Worm (Caenorhabditis elegans) whole organism, young adult: ENCODE measurements around the gene F31E3.12.

ENCODE experiments used
- B0336.3 ChIP-seq: fragments of 200-800 bp; sonication (Bioruptor generic); IDR thresholded peaks from 2 replicates; pipeline ENCODE4 v1.3.6; 2022; ENCODE audit warnings: missing genetic modification characterization, missing compliant biosample characterization
- D2030.7 ChIP-seq: fragments of 200-800 bp; sonication (Bioruptor generic); IDR thresholded peaks from 2 replicates; pipeline ENCODE4 v1.3.6; 2022; ENCODE audit warnings: missing genetic modification reagents, missing genetic modification characterization, missing compliant biosample characterization
- F23B12.7 ChIP-seq: sonication (generic microtip); optimal IDR thresholded peaks from 2 replicates; lab custom pipeline; 2017; ENCODE audit warnings: missing genetic modification characterization, mild to moderate bottlenecking, missing compliant biosample characterization, antibody characterized with exemption, moderate library complexity; ENCODE audit not compliant: insufficient read depth
- F33H1.4 ChIP-seq: fragments of 200-800 bp; sonication (Bioruptor generic); IDR thresholded peaks from 2 replicates; pipeline ENCODE4 v1.3.6; 2022; ENCODE audit warnings: missing genetic modification reagents, missing genetic modification characterization, missing compliant biosample characterization
- F39B2.1 ChIP-seq: fragments of 200-800 bp; sonication (Bioruptor generic); IDR thresholded peaks from 2 replicates; pipeline ENCODE4 v1.3.6; 2022; ENCODE audit warnings: missing genetic modification reagents, missing genetic modification characterization, missing compliant biosample characterization
- T26A5.8 ChIP-seq: sonication (generic microtip); optimal IDR thresholded peaks from 2 replicates; lab custom pipeline; 2016; ENCODE audit warnings: missing genetic modification characterization, missing compliant biosample characterization
- Y53F4B.3 ChIP-seq: fragments of 200-800 bp; sonication (Bioruptor generic); IDR thresholded peaks from 2 replicates; pipeline ENCODE4 v1.3.6; 2022; ENCODE audit warnings: missing genetic modification reagents, missing genetic modification characterization, missing compliant biosample characterization
- Y79H2A.3 ChIP-seq: fragments of 200-800 bp; sonication (Bioruptor generic); conservative IDR thresholded peaks from 2 replicates; pipeline ENCODE4 v1.3.6; 2022; ENCODE audit warnings: missing genetic modification reagents, missing genetic modification characterization, missing compliant biosample characterization
- Y95B8A.8 ChIP-seq: fragments of 200-800 bp; sonication (Bioruptor generic); IDR thresholded peaks from 2 replicates; pipeline ENCODE4 v1.3.6; 2022; ENCODE audit warnings: missing genetic modification reagents, missing genetic modification characterization, missing compliant biosample characterization
- ama-1 ChIP-seq, 3 experiments: fragments of 150-350 bp in 1 of 3; sonication (generic microtip) in 2 of 3; optimal IDR thresholded peaks; 2 replicates each; lab custom pipeline; 2014 to 2018; ENCODE audit warnings: missing biosample characterization in 2 of 3, missing genetic modification characterization in 2 of 3, missing genetic modification reagents in 2 of 3
- aptf-2 ChIP-seq: fragments of 200-800 bp; sonication (Bioruptor generic); conservative IDR thresholded peaks from 2 replicates; pipeline ENCODE4 v1.3.6; 2022; ENCODE audit warnings: missing genetic modification reagents, missing genetic modification characterization, missing compliant biosample characterization
- aptf-3 ChIP-seq: fragments of 200-800 bp; sonication (Bioruptor generic); IDR thresholded peaks from 2 replicates; pipeline ENCODE4 v1.3.6; 2022; ENCODE audit warnings: missing genetic modification characterization, missing compliant biosample characterization
- attf-6 ChIP-seq: fragments of 200-800 bp; sonication (Bioruptor generic); IDR thresholded peaks from 2 replicates; pipeline ENCODE4 v1.3.6; 2022; ENCODE audit warnings: missing genetic modification reagents, missing genetic modification characterization, missing compliant biosample characterization
- bed-1 ChIP-seq: fragments of 200-800 bp; sonication (Bioruptor generic); IDR thresholded peaks from 2 replicates; pipeline ENCODE4 v1.3.6; 2022; ENCODE audit warnings: missing genetic modification reagents, missing genetic modification characterization, missing compliant biosample characterization
- ccch-3 ChIP-seq: fragments of 200-800 bp; sonication (Bioruptor generic); optimal IDR thresholded peaks from 2 replicates; lab custom pipeline; 2018; ENCODE audit warnings: mild to moderate bottlenecking, missing genetic modification characterization, missing compliant biosample characterization
- ceh-100 ChIP-seq: fragments of 200-800 bp; sonication (Bioruptor generic); IDR thresholded peaks from 2 replicates; pipeline ENCODE4 v1.3.6; 2022; ENCODE audit warnings: missing genetic modification reagents, missing genetic modification characterization, missing compliant biosample characterization
- ceh-40 ChIP-seq: fragments of 200-800 bp; sonication (Bioruptor generic); IDR thresholded peaks from 2 replicates; pipeline ENCODE4 v1.3.6; 2022; ENCODE audit warnings: missing genetic modification characterization, missing compliant biosample characterization
- ceh-58 ChIP-seq: fragments of 200-800 bp; sonication (Bioruptor generic); IDR thresholded peaks from 2 replicates; pipeline ENCODE4 v1.3.6; 2022; ENCODE audit warnings: missing genetic modification characterization, missing compliant biosample characterization
- die-1 ChIP-seq: sonication (generic microtip); optimal IDR thresholded peaks from 2 replicates; lab custom pipeline; 2016; ENCODE audit warnings: missing genotype, mild to moderate bottlenecking, missing genetic modification characterization, missing compliant biosample characterization
- dox-1 ChIP-seq: fragments of 200-800 bp; sonication (Bioruptor generic); IDR thresholded peaks from 2 replicates; pipeline ENCODE4 v1.3.6; 2022; ENCODE audit warnings: missing genetic modification reagents, missing genetic modification characterization, missing compliant biosample characterization
- dpff-1 ChIP-seq: sonication (generic microtip); optimal IDR thresholded peaks from 2 replicates; lab custom pipeline; 2017; ENCODE audit warnings: mild to moderate bottlenecking, missing genetic modification characterization, missing compliant biosample characterization
- efl-1 ChIP-seq: fragments of 150-350 bp; optimal IDR thresholded peaks from 2 replicates; lab custom pipeline; 2014; ENCODE audit warnings: missing biosample characterization, missing genetic modification reagents, missing genetic modification characterization
- ets-4 ChIP-seq: fragments of 200-800 bp; sonication (Bioruptor generic); optimal IDR thresholded peaks from 2 replicates; lab custom pipeline; 2018; ENCODE audit warnings: mild to moderate bottlenecking, missing genetic modification characterization, missing compliant biosample characterization
- hmg-20 ChIP-seq: fragments of 200-800 bp; sonication (Bioruptor generic); IDR thresholded peaks from 2 replicates; pipeline ENCODE4 v1.3.6; 2022; ENCODE audit warnings: missing genetic modification reagents, missing genetic modification characterization, missing compliant biosample characterization
- let-526 ChIP-seq: fragments of 200-800 bp; sonication (Bioruptor generic); IDR thresholded peaks from 2 replicates; pipeline ENCODE4 v1.3.6; 2022; ENCODE audit warnings: missing genetic modification reagents, missing genetic modification characterization, missing compliant biosample characterization
- lin-35 ChIP-seq, 3 experiments: fragments of 150-350 bp in 2 of 3; sonication (generic microtip) in 1 of 3; optimal IDR thresholded peaks; 2 replicates each; lab custom pipeline; 2014 to 2018; ENCODE audit warnings: missing biosample characterization in 3 of 3, missing genetic modification characterization in 3 of 3, missing genetic modification reagents in 3 of 3
- lin-40 ChIP-seq: sonication (generic microtip); optimal IDR thresholded peaks from 2 replicates; lab custom pipeline; 2016; ENCODE audit warnings: missing genetic modification characterization, mild to moderate bottlenecking, missing compliant biosample characterization, missing genotype, missing genetic modification reagents
- lsy-27 ChIP-seq: sonication (generic microtip); optimal IDR thresholded peaks from 2 replicates; lab custom pipeline; 2017; ENCODE audit warnings: missing genetic modification characterization, mild to moderate bottlenecking, missing compliant biosample characterization, antibody characterized with exemption, missing genotype, borderline replicate concordance; ENCODE audit not compliant: insufficient read depth
- madf-10 ChIP-seq: sonication (generic microtip); optimal IDR thresholded peaks from 2 replicates; lab custom pipeline; 2016; ENCODE audit warnings: mild to moderate bottlenecking, missing genetic modification characterization, missing compliant biosample characterization
- madf-6 ChIP-seq: fragments of 200-800 bp; sonication (Bioruptor generic); IDR thresholded peaks from 2 replicates; pipeline ENCODE4 v1.3.6; 2022; ENCODE audit warnings: missing genetic modification reagents, missing genetic modification characterization, missing compliant biosample characterization
- nfya-2 ChIP-seq: fragments of 200-800 bp; sonication (Bioruptor generic); IDR thresholded peaks from 2 replicates; pipeline ENCODE4 v1.3.6; 2022; ENCODE audit warnings: missing genetic modification reagents, missing genetic modification characterization, missing compliant biosample characterization
- nfyb-1 ChIP-seq: fragments of 200-800 bp; sonication (Bioruptor generic); IDR thresholded peaks from 2 replicates; pipeline ENCODE4 v1.3.6; 2022; ENCODE audit warnings: missing genetic modification reagents, missing genetic modification characterization, missing compliant biosample characterization
- nhr-90 ChIP-seq: sonication (generic microtip); optimal IDR thresholded peaks from 2 replicates; lab custom pipeline; 2016; ENCODE audit warnings: missing genotype, mild to moderate bottlenecking, missing genetic modification characterization, missing compliant biosample characterization
- pbrm-1 ChIP-seq: fragments of 200-800 bp; sonication (Bioruptor generic); IDR thresholded peaks from 2 replicates; pipeline ENCODE4 v1.3.6; 2022; ENCODE audit warnings: missing genetic modification reagents, missing genetic modification characterization, missing compliant biosample characterization
- rcor-1 ChIP-seq: fragments of 200-800 bp; sonication (Bioruptor generic); IDR thresholded peaks from 2 replicates; pipeline ENCODE4 v1.3.6; 2022; ENCODE audit warnings: missing genetic modification reagents, missing genetic modification characterization, missing compliant biosample characterization
- rec-8 ChIP-seq, 2 experiments: sonication (generic microtip); optimal IDR thresholded peaks; 2 replicates each; lab custom pipeline; 2016; ENCODE audit warnings: mild to moderate bottlenecking in 2 of 2, missing genetic modification characterization in 2 of 2, missing genetic modification reagents in 2 of 2, missing genotype in 2 of 2, missing biosample characterization in 1 of 2, missing compliant biosample characterization in 1 of 2, moderate library complexity in 1 of 2
- sea-2 ChIP-seq: fragments of 200-800 bp; sonication (Bioruptor generic); IDR thresholded peaks from 2 replicates; pipeline ENCODE4 v1.3.6; 2022; ENCODE audit warnings: missing genetic modification characterization, missing compliant biosample characterization
- snpc-3.4 ChIP-seq: sonication (generic microtip); optimal IDR thresholded peaks from 2 replicates; lab custom pipeline; 2017; ENCODE audit warnings: missing genetic modification characterization, mild to moderate bottlenecking, missing compliant biosample characterization, antibody characterized with exemption, moderate library complexity, missing genotype, missing genetic modification reagents
- somi-1 ChIP-seq: fragments of 200-800 bp; sonication (Bioruptor generic); optimal IDR thresholded peaks from 2 replicates; lab custom pipeline; 2018; ENCODE audit warnings: mild to moderate bottlenecking, missing genetic modification characterization, missing compliant biosample characterization
- sptf-2 ChIP-seq: fragments of 200-800 bp; sonication (Bioruptor generic); optimal IDR thresholded peaks from 2 replicates; lab custom pipeline; 2018; ENCODE audit warnings: mild to moderate bottlenecking, missing genetic modification characterization, missing compliant biosample characterization
- zfh-2 ChIP-seq: fragments of 200-800 bp; sonication (Bioruptor generic); conservative IDR thresholded peaks from 2 replicates; pipeline ENCODE4 v1.3.6; 2022; ENCODE audit warnings: missing genetic modification reagents, missing genetic modification characterization, missing compliant biosample characterization
- ztf-22 ChIP-seq: fragments of 200-800 bp; sonication (Bioruptor generic); optimal IDR thresholded peaks from 2 replicates; lab custom pipeline; 2018; ENCODE audit warnings: mild to moderate bottlenecking, missing genetic modification characterization, moderate library complexity, missing compliant biosample characterization
- ztf-28 ChIP-seq: fragments of 200-800 bp; sonication (Bioruptor generic); IDR thresholded peaks from 2 replicates; pipeline ENCODE4 v1.3.6; 2022; ENCODE audit warnings: missing genetic modification reagents, missing genetic modification characterization, missing compliant biosample characterization

F31E3.12 gene

ce11 chrIII:6969781-6970342, 672 bp downstream of the F31E3.12 start (continued):
- peak; percentile 26 for TF ChIP-seq die-1 (tag; lab: Kevin White, UChicago)
- peak; percentile 76 for TF ChIP-seq F39B2.1 (GFP tag; lab: Robert Waterston, UW)
- TF ChIP-seq let-526 (GFP tag; lab: Robert Waterston, UW): no peak
- TF ChIP-seq lsy-27 (tag; lab: Kevin White, UChicago): no peak
- peak; percentile 3 for TF ChIP-seq ztf-22 (GFP tag; lab: Kevin White, UChicago)
- no peak for TF ChIP-seq ama-1 (optimal IDR thresholded peaks at IDR 0.05; lab: Kevin White, UChicago)
- TF ChIP-seq ama-1 (GFP tag; optimal IDR thresholded peaks at IDR 0.05; lab: Kevin White, UChicago): peak in 1 of 2 experiments; percentile 84
- peak; percentile 66 for TF ChIP-seq F33H1.4
- 0 out of 2 replicates have a peak, but pooled peaks have one; percentile 62 for TF ChIP-seq nfyb-1
- TF ChIP-seq Y79H2A.3 (GFP tag; lab: Robert Waterston, UW): no peak
- TF ChIP-seq madf-6 (GFP tag; lab: Robert Waterston, UW): peak; percentile 81
- no peak for TF ChIP-seq sea-2 (GFP tag; lab: Robert Waterston, UW)
- TF ChIP-seq Y53F4B.3: 0 out of 2 replicates have a peak, but pooled peaks have one; percentile 18
- peak; percentile 67 for TF ChIP-seq D2030.7 (GFP tag; lab: Robert Waterston, UW)
- no peak for TF ChIP-seq ets-4 (GFP tag; lab: Kevin White, UChicago)
- TF ChIP-seq lin-35 (GFP tag; optimal IDR thresholded peaks at IDR 0.05; lab: Kevin White, UChicago): peak in 2 of 3 experiments; percentile 48 to 59
- no peak for TF ChIP-seq dpff-1
- no peak for TF ChIP-seq F23B12.7 (tag; lab: Kevin White, UChicago)
- TF ChIP-seq Y95B8A.8 (GFP tag; lab: Robert Waterston, UW): peak; percentile 79
- no peak for TF ChIP-seq ccch-3 (GFP tag; lab: Kevin White, UChicago)

- TF ChIP-seq sptf-2 (no peak), efl-1 (GFP tag; lab: Kevin White, UChicago) (peak; percentile 10), nhr-90 (no peak), B0336.3 (GFP tag; lab: Robert Waterston, UW) (no peak), zfh-2 (GFP tag; lab: Robert Waterston, UW) (peak; percentile 67; the same call in 1 of the 2 replicates), ccch-3 (GFP tag; lab: Kevin White, UChicago) (no peak), pbrm-1 (GFP tag; lab: Robert Waterston, UW) (0 out of 2 replicates have a peak, but pooled peaks have one; percentile 19), dox-1 (GFP tag; lab: Robert Waterston, UW) (peak; percentile 33; the same call in 1 of the 2 replicates), aptf-2 (GFP tag; lab: Robert Waterston, UW) (no peak)
- TF ChIP-seq, all 124 proteins: peak for 4
Measured at ce11 chrIII:6970744-6971143, 1.6 kb downstream of the F31E3.12 start.

- TF ChIP-seq madf-6 (GFP tag; lab: Robert Waterston, UW) (peak; percentile 91), somi-1 (GFP tag; lab: Kevin White, UChicago) (peak; percentile 72), ceh-58 (GFP tag; lab: Robert Waterston, UW) (no peak), nfya-2 (GFP tag; lab: Robert Waterston, UW) (no peak), lin-40 (tag; lab: Kevin White, UChicago) (peak; percentile 89), die-1 (tag; lab: Kevin White, UChicago) (peak; percentile 18), hmg-20 (GFP tag; lab: Robert Waterston, UW) (no peak), rec-8 (tag; optimal IDR thresholded peaks at IDR 0.05; lab: Kevin White, UChicago) (no peak), rcor-1 (GFP tag; lab: Robert Waterston, UW) (peak; percentile 90), T26A5.8 (tag; lab: Kevin White, UChicago) (no peak), aptf-3 (GFP tag; lab: Robert Waterston, UW) (no peak), attf-6 (GFP tag; lab: Robert Waterston, UW) (no peak), ceh-100 (GFP tag; lab: Robert Waterston, UW) (peak; percentile 76), ztf-28 (GFP tag; lab: Robert Waterston, UW) (peak; percentile 68; the same call in 1 of the 2 replicates), snpc-3.4 (tag; lab: Kevin White, UChicago) (peak; percentile 92), ceh-40 (no peak), bed-1 (GFP tag; lab: Robert Waterston, UW) (no peak), madf-10 (tag; lab: Kevin White, UChicago) (peak; percentile 68), lsy-27 (tag; lab: Kevin White, UChicago) (peak; percentile 60)
Measured at ce11 chrIII:6971662-6972284, 2.6 kb downstream of the F31E3.12 start, which contains the start of the genes eef-1A.1 and rfc-4. Gene eef-1A.1, minus strand, starts transcription at chrIII:6971712. Gene rfc-4, plus strand, starts transcription at chrIII:6972253.
